Worm (Caenorhabditis elegans): ENCODE data around the gene C14E2.1.

C14E2.1 gene

ce11 chrX:1848575-1848974 lies 22.3 kb downstream of the C14E2.1 start, which contains the start of gene ceh-41:
Gene ceh-41, minus strand, starts transcription at chrX:1848675.
- TF ChIP-seq hlh-11 (tag; optimal IDR thresholded peaks at IDR 0.05) (no peak), hif-1 (tag; optimal IDR thresholded peaks at IDR 0.05) (no peak), mes-2 (tag; optimal IDR thresholded peaks at IDR 0.05; ENCODE audit: poor library complexity, severe bottlenecking) (no peak), madf-5 (GFP tag; IDR thresholded peaks at IDR 0.05) (no peak), mep-1 (tag; optimal IDR thresholded peaks at IDR 0.05) (no peak), dmd-6 (GFP tag; IDR thresholded peaks at IDR 0.05) (no peak), attf-4 (tag; optimal IDR thresholded peaks at IDR 0.05) (no peak), daf-8 (GFP tag; IDR thresholded peaks at IDR 0.05) (no peak), ceh-28 (tag; optimal IDR thresholded peaks at IDR 0.05) (no peak), lin-1 (GFP tag; IDR thresholded peaks at IDR 0.05) (no peak), zag-1 (tag; optimal IDR thresholded peaks at IDR 0.05) (no peak)

- TF ChIP-seq lsy-2 (tag; optimal IDR thresholded peaks at IDR 0.05) = no peak
- TF ChIP-seq Y5F2A.4 (GFP tag; optimal IDR thresholded peaks at IDR 0.05) = no peak
- TF ChIP-seq set-16 (GFP tag; IDR thresholded peaks at IDR 0.05) = peak; percentile 63
- no peak for TF ChIP-seq F44E2.7 (GFP tag; IDR thresholded peaks at IDR 0.05)
- no peak for TF ChIP-seq ctbp-1 (GFP tag; IDR thresholded peaks at IDR 0.05)
- TF ChIP-seq lin-29 (GFP tag; IDR thresholded peaks at IDR 0.05) = no peak
- TF ChIP-seq aha-1 (tag) = peak; percentile 38
- 0 out of 2 replicates have a peak, but pooled peaks have one; percentile 5 for TF ChIP-seq egl-43 (GFP tag; IDR thresholded peaks at IDR 0.05)
- TF ChIP-seq nhr-41 (GFP tag; IDR thresholded peaks at IDR 0.05) = 0 out of 2 replicates have a peak, but pooled peaks have one; percentile 8
Observed at ce11 chrX:1850525-1850924, 24.3 kb downstream of the C14E2.1 start.

ce11 chrX:1852636-1853035 lies 26.4 kb downstream of the C14E2.1 start, which contains the start of gene ceh-21:
Gene ceh-21, minus strand, starts transcription at chrX:1852736.
- no peak for TF ChIP-seq spr-1 (tag; optimal IDR thresholded peaks at IDR 0.05)
- no peak for TF ChIP-seq hlh-11 (tag; optimal IDR thresholded peaks at IDR 0.05)
- no peak for TF ChIP-seq ceh-44 (GFP tag; IDR thresholded peaks at IDR 0.05)
- TF ChIP-seq F26F4.8 (GFP tag; conservative IDR thresholded peaks at IDR 0.05) = no peak
- TF ChIP-seq unc-62 (GFP tag; optimal IDR thresholded peaks at IDR 0.05 in 1 of 2) = no peak
- no peak for TF ChIP-seq unc-62 (tag; optimal IDR thresholded peaks at IDR 0.05)
- no peak for TF ChIP-seq daf-19 (GFP tag; conservative IDR thresholded peaks at IDR 0.05)
- no peak for TF ChIP-seq daf-8 (GFP tag; IDR thresholded peaks at IDR 0.05)
- no peak for TF ChIP-seq lir-3 (tag; optimal IDR thresholded peaks at IDR 0.05)

- TF ChIP-seq lim-7 (GFP tag; IDR thresholded peaks at IDR 0.05) (no peak), nhr-76 (tag; optimal IDR thresholded peaks at IDR 0.05) (no peak), dmd-8 (GFP tag; IDR thresholded peaks at IDR 0.05) (no peak), tag-97 (GFP tag; IDR thresholded peaks at IDR 0.05) (no peak), zfp-2 (tag; optimal IDR thresholded peaks at IDR 0.05) (no peak), dmd-6 (GFP tag; IDR thresholded peaks at IDR 0.05) (no peak), duxl-1 (tag; optimal IDR thresholded peaks at IDR 0.05; ENCODE audit: poor library complexity) (peak; percentile 59), skn-1 (tag; optimal IDR thresholded peaks at IDR 0.05) (no peak), nhr-42 (GFP tag; IDR thresholded peaks at IDR 0.05) (no peak), dmd-9 (GFP tag; IDR thresholded peaks at IDR 0.05) (0 out of 2 replicates have a peak, but pooled peaks have one; percentile 12), F44E2.7 (GFP tag; IDR thresholded peaks at IDR 0.05) (no peak), tra-1 (GFP tag; IDR thresholded peaks at IDR 0.05) (no peak), aly-2 (tag; optimal IDR thresholded peaks at IDR 0.05) (no peak), egl-27 (tag; optimal IDR thresholded peaks at IDR 0.05) (no peak), ZK546.5 (tag; optimal IDR thresholded peaks at IDR 0.05) (no peak), dpl-1 (GFP tag; optimal IDR thresholded peaks at IDR 0.05) (peak; percentile 28), nhr-6 (tag; optimal IDR thresholded peaks at IDR 0.05) (peak; percentile 72), dve-1 (tag; optimal IDR thresholded peaks at IDR 0.05; ENCODE audit: insufficient read depth) (no peak), fkh-10 (GFP tag; optimal IDR thresholded peaks at IDR 0.05) (no peak), ces-1 (GFP tag; optimal IDR thresholded peaks at IDR 0.05) (no peak), daf-8 (GFP tag; IDR thresholded peaks at IDR 0.05) (no peak), zag-1 (tag; optimal IDR thresholded peaks at IDR 0.05) (no peak), ZK337.2 (GFP tag; IDR thresholded peaks at IDR 0.05) (no peak), zip-11 (GFP tag; IDR thresholded peaks at IDR 0.05) (no peak), mdl-1 (tag; optimal IDR thresholded peaks at IDR 0.05) (no peak)
Observed at ce11 chrX:1853596-1853995, 27.3 kb downstream of the C14E2.1 start, which contains the start of gene T26C11.9. Gene T26C11.9, minus strand, starts transcription at chrX:1853849.

Measured in whole organism, L4 larva.